Fruit fly (Drosophila melanogaster): Measurements from ENCODE around the gene Spn27A.

The Spn27A gene

DNA sequence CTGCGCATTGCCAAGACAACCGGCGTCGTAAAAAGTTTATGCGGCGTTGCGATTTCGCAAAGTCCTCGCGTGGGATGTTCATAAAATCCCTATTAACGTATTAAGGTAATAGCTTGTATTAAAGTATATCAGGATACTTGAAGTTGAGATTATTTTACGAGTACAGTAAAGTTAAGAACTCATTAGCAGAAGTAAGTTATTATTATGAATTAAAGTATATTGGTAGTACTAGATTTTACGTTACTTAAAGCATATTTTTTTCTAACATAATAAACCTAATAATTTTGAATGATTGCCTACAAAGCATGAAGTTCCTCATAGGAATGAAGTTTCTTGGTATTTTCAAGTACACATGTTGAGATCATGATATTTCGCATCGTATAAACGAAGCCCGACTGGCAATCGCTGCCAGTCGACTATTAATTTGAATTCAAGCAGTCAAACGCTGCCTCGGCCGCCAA lies 20.7 kb upstream of the Spn27A start (continued):
- TF ChIP-seq CG3032 (tag; optimal IDR thresholded peaks at IDR 0.05): peak; percentile 77
- peak; percentile 72 for TF ChIP-seq dsx (GFP tag; optimal IDR thresholded peaks at IDR 0.05; ENCODE audit: poor library complexity, severe bottlenecking)
- TF ChIP-seq ss (GFP tag; optimal IDR thresholded peaks at IDR 0.05): peak; percentile 74 to 75
- TF ChIP-seq CG9139 (GFP tag; optimal IDR thresholded peaks at IDR 0.05): peak; percentile 62
- no peak for TF ChIP-seq CG7368 (GFP tag; optimal IDR thresholded peaks at IDR 0.05)
- TF ChIP-seq Blimp-1 (GFP tag; optimal IDR thresholded peaks at IDR 0.05): no peak
- peak; percentile 51 for TF ChIP-seq acj6 (GFP tag; optimal IDR thresholded peaks at IDR 0.05)
- peak; percentile 64 for TF ChIP-seq esn (GFP tag; optimal IDR thresholded peaks at IDR 0.05)
- TF ChIP-seq achi (GFP tag; optimal IDR thresholded peaks at IDR 0.05): peak; percentile 59
- TF ChIP-seq CG6163 (GFP tag; IDR thresholded peaks at IDR 0.05): no peak
- peak; percentile 61 for TF ChIP-seq CG10631 (GFP tag; optimal IDR thresholded peaks at IDR 0.05)
- peak; percentile 49 for TF ChIP-seq lz (GFP tag; optimal IDR thresholded peaks at IDR 0.05)
- TF ChIP-seq eg (GFP tag; IDR thresholded peaks at IDR 0.05): peak; percentile 42; the same call in 1 of the 3 replicates
- peak; percentile 18 for TF ChIP-seq cyc (GFP tag; optimal IDR thresholded peaks at IDR 0.05)
- no peak for TF ChIP-seq CG11294 (GFP tag; IDR thresholded peaks at IDR 0.05)
- TF ChIP-seq Met (GFP tag; optimal IDR thresholded peaks at IDR 0.05): peak; percentile 65
- peak; percentile 50 for TF ChIP-seq CG8632 (GFP tag; optimal IDR thresholded peaks at IDR 0.05)
- TF ChIP-seq fkh (GFP tag; optimal IDR thresholded peaks at IDR 0.05): no peak
- peak; percentile 58 for TF ChIP-seq topi (GFP tag; optimal IDR thresholded peaks at IDR 0.05)
- TF ChIP-seq CG4318 (GFP tag; optimal IDR thresholded peaks at IDR 0.05): peak; percentile 65
- TF ChIP-seq CG8119 (GFP tag; IDR thresholded peaks at IDR 0.05): peak; percentile 74
- TF ChIP-seq Hr38 (GFP tag; optimal IDR thresholded peaks at IDR 0.05): no peak
- TF ChIP-seq CG6792 (GFP tag; optimal IDR thresholded peaks at IDR 0.05): peak; percentile 33
- TF ChIP-seq spab (GFP tag; optimal IDR thresholded peaks at IDR 0.05): peak; percentile 64
- no peak for TF ChIP-seq Eip93F (GFP tag; optimal IDR thresholded peaks at IDR 0.05)
- peak; percentile 64 for TF ChIP-seq Lpt (GFP tag; optimal IDR thresholded peaks at IDR 0.05)
- peak; percentile 68 for TF ChIP-seq net (GFP tag; optimal IDR thresholded peaks at IDR 0.05)
- TF ChIP-seq Sox14 (GFP tag; optimal IDR thresholded peaks at IDR 0.05): peak; percentile 26
- peak; percentile 8; the same call in 1 of the 2 replicates for TF ChIP-seq Gug (GFP tag; IDR thresholded peaks at IDR 0.05)

DNA sequence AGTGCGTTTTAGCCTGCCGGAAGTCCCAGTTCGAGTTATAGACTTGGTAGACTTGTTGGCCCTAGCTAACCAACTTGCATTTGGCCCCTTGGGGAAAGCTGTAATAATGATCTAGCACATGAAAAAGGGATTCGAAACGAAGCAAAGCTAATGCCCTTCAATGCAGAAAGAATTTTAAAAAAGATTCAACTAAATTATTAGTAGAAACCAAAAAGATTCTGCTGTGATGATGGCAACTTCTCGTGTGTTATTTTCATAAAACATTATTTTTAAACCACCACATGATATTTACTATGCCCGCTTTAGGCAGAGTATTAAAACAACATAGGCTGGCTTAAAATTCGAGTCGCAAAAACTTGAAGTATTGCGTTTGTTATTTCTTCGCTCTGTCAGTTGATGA lies 18.9 kb upstream of the Spn27A start:
- TF ChIP-seq Hr39 (GFP tag; optimal IDR thresholded peaks at IDR 0.05): peak; percentile 15
- no peak for TF ChIP-seq Sox102F (GFP tag; optimal IDR thresholded peaks at IDR 0.05)
- TF ChIP-seq fd59A (GFP tag; optimal IDR thresholded peaks at IDR 0.05): no peak
- TF ChIP-seq CG6276 (GFP tag; optimal IDR thresholded peaks at IDR 0.05): no peak
- no peak for TF ChIP-seq Blimp-1 (GFP tag; optimal IDR thresholded peaks at IDR 0.05)
- no peak for TF ChIP-seq CG6854 (GFP tag; optimal IDR thresholded peaks at IDR 0.05)
- no peak for TF ChIP-seq CG4318 (GFP tag; optimal IDR thresholded peaks at IDR 0.05)
- no peak for TF ChIP-seq CG11902 (GFP tag; optimal IDR thresholded peaks at IDR 0.05)
- no peak for TF ChIP-seq Sox15 (GFP tag; optimal IDR thresholded peaks at IDR 0.05)
- peak; percentile 42 for TF ChIP-seq CG32006 (GFP tag; optimal IDR thresholded peaks at IDR 0.05)
- TF ChIP-seq CG10669 (GFP tag; optimal IDR thresholded peaks at IDR 0.05): peak; percentile 14
- TF ChIP-seq CG10631 (GFP tag; optimal IDR thresholded peaks at IDR 0.05): peak; percentile 36
- no peak for TF ChIP-seq Ets21C (GFP tag; optimal IDR thresholded peaks at IDR 0.05)
- peak; percentile 9 for TF ChIP-seq Eip75B (GFP tag; optimal IDR thresholded peaks at IDR 0.05)
- TF ChIP-seq CG8119 (GFP tag; IDR thresholded peaks at IDR 0.05): peak; percentile 48; the same call in 1 of the 3 replicates
- TF ChIP-seq vri (GFP tag; optimal IDR thresholded peaks at IDR 0.05): no peak
- TF ChIP-seq cyc (GFP tag; optimal IDR thresholded peaks at IDR 0.05): no peak
- peak; percentile 31 for TF ChIP-seq Eip78C (GFP tag)
- TF ChIP-seq OdsH (GFP tag; optimal IDR thresholded peaks at IDR 0.05): peak; percentile 22
- peak; percentile 27 for TF ChIP-seq pdm3 (GFP tag; optimal IDR thresholded peaks at IDR 0.05)
- no peak for TF ChIP-seq lz (GFP tag; optimal IDR thresholded peaks at IDR 0.05)
- peak; percentile 52; the same call in 2 of the 3 replicates for TF ChIP-seq CG6163 (GFP tag; IDR thresholded peaks at IDR 0.05)
- TF ChIP-seq Eip93F (GFP tag; optimal IDR thresholded peaks at IDR 0.05): no peak
- no peak for TF ChIP-seq net (GFP tag; optimal IDR thresholded peaks at IDR 0.05)
- TF ChIP-seq salr (GFP tag; optimal IDR thresholded peaks at IDR 0.05): no peak
- TF ChIP-seq CG15336 (GFP tag; IDR thresholded peaks at IDR 0.05): peak; percentile 39; the same call in 1 of the 2 replicates
- TF ChIP-seq Ets96B (tag; optimal IDR thresholded peaks at IDR 0.05): peak; percentile 8
- peak; percentile 45 for TF ChIP-seq Hr4 (GFP tag; optimal IDR thresholded peaks at IDR 0.05)
- TF ChIP-seq esn (GFP tag; optimal IDR thresholded peaks at IDR 0.05): no peak
- TF ChIP-seq acj6 (GFP tag; optimal IDR thresholded peaks at IDR 0.05): peak; percentile 20
- TF ChIP-seq CG31627 (GFP tag; optimal IDR thresholded peaks at IDR 0.05): no peak
- no peak for TF ChIP-seq CG1621 (tag; optimal IDR thresholded peaks at IDR 0.05)
